Fruit fly (Drosophila melanogaster) whole organism, adult: ENCODE measurements around the gene ND-B18.

ENCODE experiments used
- CG11617 ChIP-seq: fragments of 200-800 bp; sonication (Bioruptor generic); optimal IDR thresholded peaks from 2 replicates; lab custom pipeline; 2017; ENCODE audit warnings: mild to moderate bottlenecking, missing biosample characterization, missing genetic modification reagents, missing genetic modification characterization
- CG14711 ChIP-seq: fragments of 200-800 bp; sonication (Bioruptor generic); optimal IDR thresholded peaks from 2 replicates; lab custom pipeline; 2018; ENCODE audit warnings: missing biosample characterization, mild to moderate bottlenecking, missing genetic modification characterization, moderate library complexity
- CG1620 ChIP-seq: fragments of 200-800 bp; sonication (Bioruptor generic); optimal IDR thresholded peaks from 2 replicates; lab custom pipeline; 2016; ENCODE audit warnings: missing biosample characterization, missing genetic modification characterization
- CG33017 ChIP-seq: fragments of 200-800 bp; sonication (Bioruptor generic); optimal IDR thresholded peaks from 2 replicates; lab custom pipeline; 2018; ENCODE audit warnings: missing biosample characterization, mild to moderate bottlenecking, missing genetic modification characterization, moderate library complexity
- CG7101 ChIP-seq: fragments of 200-800 bp; sonication (Bioruptor generic); optimal IDR thresholded peaks from 2 replicates; lab custom pipeline; 2018; ENCODE audit warnings: missing biosample characterization, mild to moderate bottlenecking, missing genetic modification characterization, moderate library complexity
- Mnt ChIP-seq: fragments of 200-800 bp; sonication (Bioruptor generic); optimal IDR thresholded peaks from 2 replicates; lab custom pipeline; 2016; ENCODE audit warnings: missing biosample characterization, mild to moderate bottlenecking, missing genetic modification characterization
- cnc ChIP-seq, 2 experiments: fragments of >200 bp; optimal IDR thresholded peaks; 2 replicates each; lab custom pipeline; 2017
- kay ChIP-seq: fragments of 200-800 bp; sonication (Bioruptor generic); peaks from one replicate; lab custom pipeline; 2016; ENCODE audit warnings: missing biosample characterization, missing genetic modification characterization, borderline replicate concordance
- ovo ChIP-seq: fragments of 200-800 bp; sonication (Bioruptor generic); optimal IDR thresholded peaks from 2 replicates; lab custom pipeline; 2016; ENCODE audit warnings: missing biosample characterization, missing genetic modification characterization

DNA sequence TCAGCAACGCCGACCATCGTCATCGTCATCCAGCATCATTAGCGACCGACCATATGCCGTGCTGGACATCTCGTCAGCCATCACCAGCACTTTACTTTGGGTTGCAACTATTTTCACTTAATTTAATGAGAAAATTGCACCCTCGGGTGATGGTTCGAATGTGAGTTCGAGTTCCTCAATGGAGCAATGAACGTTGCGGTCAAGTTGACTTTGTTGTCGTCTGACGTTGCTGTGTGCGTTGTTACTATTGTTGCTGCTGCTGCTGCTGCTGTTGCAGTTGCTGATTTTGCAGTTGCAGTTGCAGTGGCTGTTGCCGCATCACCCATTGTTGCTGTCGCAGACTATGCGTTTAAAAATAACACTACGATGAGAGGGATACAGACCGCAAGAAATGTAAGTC lies 33.7 kb upstream of the ND-B18 start:
- TF ChIP-seq CG14711 (no peak), CG11617 (GFP tag; lab: Kevin White, UChicago) (no peak), CG7101 (tag; lab: Kevin White, UChicago) (no peak), Mnt (GFP tag; lab: Kevin White, UChicago) (no peak), CG1620 (GFP tag; lab: Kevin White, UChicago) (no peak), cnc (optimal IDR thresholded peaks at IDR 0.05; lab: Kevin White, UChicago) (no peak), ovo (GFP tag; lab: Kevin White, UChicago) (no peak), CG33017 (tag; lab: Kevin White, UChicago) (no peak), kay (GFP tag; lab: Kevin White, UChicago) (no peak)
